Worm (Caenorhabditis elegans): ENCODE results near the gene sdz-4.

DNA sequence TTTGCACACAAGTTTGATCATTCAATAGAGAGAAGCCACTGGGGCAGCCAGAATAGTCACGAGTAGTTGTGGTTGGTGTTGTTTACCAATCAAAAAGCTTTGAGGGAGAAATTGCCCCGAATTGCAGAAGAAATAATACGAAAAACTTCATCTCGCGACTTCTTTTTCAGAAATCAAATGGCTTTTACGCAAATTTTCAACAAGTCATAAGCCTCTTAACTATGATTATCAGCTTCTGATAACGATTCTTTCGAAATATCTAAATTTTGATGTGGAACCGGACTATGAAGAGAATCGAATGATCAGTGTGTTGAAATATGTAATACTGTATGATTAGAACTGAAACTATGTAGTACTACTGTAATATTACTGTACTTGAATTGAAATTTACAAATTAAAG lies 38.4 kb upstream of the sdz-4 start:
- no peak for TF ChIP-seq lin-39 (tag; optimal IDR thresholded peaks at IDR 0.05)
- TF ChIP-seq aly-2 (tag; optimal IDR thresholded peaks at IDR 0.05): no peak
- no peak for TF ChIP-seq nhr-6 (tag; optimal IDR thresholded peaks at IDR 0.05)
- TF ChIP-seq lin-11 (tag; optimal IDR thresholded peaks at IDR 0.05): no peak
- TF ChIP-seq alr-1 (tag; optimal IDR thresholded peaks at IDR 0.05): no peak
- TF ChIP-seq skn-1 (tag; optimal IDR thresholded peaks at IDR 0.05): no peak
- TF ChIP-seq sma-9 (GFP tag; optimal IDR thresholded peaks at IDR 0.05): no peak
- no peak for TF ChIP-seq sma-9 (tag; optimal IDR thresholded peaks at IDR 0.05)
